Worm (Caenorhabditis elegans) whole organism, late embryonic: Measurements from ENCODE around the gene Y9C9A.5.

Experiments
- C38D4.7 ChIP-seq: fragments of 200-800 bp; sonication (Bioruptor generic); optimal IDR thresholded peaks from 2 replicates; lab custom pipeline; 2018; ENCODE audit warnings: mild to moderate bottlenecking, missing genetic modification characterization, moderate library complexity, missing compliant biosample characterization
- F13H6.1 ChIP-seq: sonication (generic microtip); optimal IDR thresholded peaks from 2 replicates; lab custom pipeline; 2016; ENCODE audit warnings: missing genetic modification characterization, missing compliant biosample characterization
- T23F11.4 ChIP-seq: fragments of 200-800 bp; sonication (Bioruptor generic); optimal IDR thresholded peaks from 2 replicates; lab custom pipeline; 2018; ENCODE audit warnings: mild to moderate bottlenecking, missing genetic modification characterization, missing compliant biosample characterization
- Y22D7AL.16 ChIP-seq: sonication (generic microtip); optimal IDR thresholded peaks from 2 replicates; lab custom pipeline; 2016; ENCODE audit warnings: missing genetic modification characterization, missing compliant biosample characterization
- ceh-14 ChIP-seq: sonication (generic microtip); optimal IDR thresholded peaks from 2 replicates; lab custom pipeline; 2016; ENCODE audit warnings: missing genotype, missing genetic modification characterization, missing compliant biosample characterization
- ceh-19 ChIP-seq: fragments of 200-800 bp; sonication (Bioruptor generic); optimal IDR thresholded peaks from 2 replicates; lab custom pipeline; 2018; ENCODE audit warnings: mild to moderate bottlenecking, missing genetic modification characterization, missing compliant biosample characterization
- ceh-2 ChIP-seq: sonication (generic microtip); optimal IDR thresholded peaks from 2 replicates; lab custom pipeline; 2016; ENCODE audit warnings: missing genotype, missing genetic modification characterization, missing compliant biosample characterization
- ceh-22 ChIP-seq: sonication (generic microtip); optimal IDR thresholded peaks from 2 replicates; lab custom pipeline; 2017; ENCODE audit warnings: missing biosample characterization, missing genetic modification characterization
- ceh-24 ChIP-seq: sonication (generic microtip); optimal IDR thresholded peaks from 2 replicates; lab custom pipeline; 2016; ENCODE audit warnings: mild to moderate bottlenecking, missing genetic modification characterization, missing compliant biosample characterization
- ceh-30 ChIP-seq: fragments of 150-350 bp; optimal IDR thresholded peaks from 2 replicates; lab custom pipeline; 2014; ENCODE audit warnings: missing biosample characterization, missing genetic modification characterization
- ceh-48 ChIP-seq: sonication (generic microtip); optimal IDR thresholded peaks from 2 replicates; lab custom pipeline; 2016; ENCODE audit warnings: missing genetic modification characterization, inconsistent platforms, missing compliant biosample characterization
- ceh-6 ChIP-seq: fragments of 200-800 bp; sonication (Bioruptor generic); optimal IDR thresholded peaks from 2 replicates; lab custom pipeline; 2018; ENCODE audit warnings: mild to moderate bottlenecking, missing genetic modification characterization, missing compliant biosample characterization
- che-1 ChIP-seq: sonication (generic microtip); optimal IDR thresholded peaks from 2 replicates; lab custom pipeline; 2016; ENCODE audit warnings: mild to moderate bottlenecking, missing genetic modification characterization, missing compliant biosample characterization
- dmd-4 ChIP-seq: sonication (generic microtip); optimal IDR thresholded peaks from 2 replicates; lab custom pipeline; 2016; ENCODE audit warnings: borderline replicate concordance, missing genetic modification characterization, missing compliant biosample characterization
- dve-1 ChIP-seq: sonication (generic microtip); optimal IDR thresholded peaks from 2 replicates; lab custom pipeline; 2017; ENCODE audit warnings: antibody characterized with exemption, mild to moderate bottlenecking, missing genetic modification characterization, missing compliant biosample characterization
- elt-2 ChIP-seq: sonication (generic microtip); optimal IDR thresholded peaks from 2 replicates; lab custom pipeline; 2016; ENCODE audit warnings: missing genetic modification reagents, missing genetic modification characterization, missing compliant biosample characterization
- eyg-1 ChIP-seq: sonication (generic microtip); optimal IDR thresholded peaks from 2 replicates; lab custom pipeline; 2016; ENCODE audit warnings: missing genotype, missing genetic modification characterization, missing compliant biosample characterization
- fax-1 ChIP-seq: sonication (generic microtip); optimal IDR thresholded peaks from 2 replicates; lab custom pipeline; 2016; ENCODE audit warnings: missing genotype, missing genetic modification characterization, missing compliant biosample characterization
- fkh-6 ChIP-seq: sonication (generic microtip); optimal IDR thresholded peaks from 2 replicates; lab custom pipeline; 2016; ENCODE audit warnings: missing genetic modification characterization, missing compliant biosample characterization
- hlh-13 ChIP-seq: fragments of 200-800 bp; sonication (Bioruptor generic); optimal IDR thresholded peaks from 2 replicates; lab custom pipeline; 2018; ENCODE audit warnings: mild to moderate bottlenecking, missing genetic modification characterization, missing compliant biosample characterization
- hlh-15 ChIP-seq: sonication (generic microtip); optimal IDR thresholded peaks from 2 replicates; lab custom pipeline; 2016; ENCODE audit warnings: missing genetic modification characterization, missing compliant biosample characterization
- hlh-30 ChIP-seq: sonication (generic microtip); optimal IDR thresholded peaks from 2 replicates; lab custom pipeline; 2017; ENCODE audit warnings: antibody characterized with exemption, missing genetic modification characterization, missing compliant biosample characterization; ENCODE audit not compliant: insufficient read depth
- hlh-8 ChIP-seq: sonication (generic microtip); optimal IDR thresholded peaks from 2 replicates; lab custom pipeline; 2016; ENCODE audit warnings: missing genotype, missing genetic modification characterization, missing compliant biosample characterization
- lin-11 ChIP-seq: fragments of 200-800 bp; sonication (Bioruptor generic); optimal IDR thresholded peaks from 2 replicates; lab custom pipeline; 2018; ENCODE audit warnings: mild to moderate bottlenecking, missing genetic modification characterization, missing compliant biosample characterization
- nhr-11 ChIP-seq: fragments of 150-350 bp; optimal IDR thresholded peaks from 2 replicates; lab custom pipeline; 2014; ENCODE audit warnings: missing biosample characterization, missing genetic modification characterization
- nhr-232 ChIP-seq: sonication (generic microtip); optimal IDR thresholded peaks from 2 replicates; lab custom pipeline; 2016; ENCODE audit warnings: missing genetic modification characterization, missing compliant biosample characterization
- pat-9 ChIP-seq: fragments of 200-800 bp; sonication (Bioruptor generic); optimal IDR thresholded peaks from 2 replicates; lab custom pipeline; 2018; ENCODE audit warnings: mild to moderate bottlenecking, missing genetic modification characterization, moderate library complexity, missing compliant biosample characterization
- pax-1 ChIP-seq: fragments of 150-350 bp; optimal IDR thresholded peaks from 2 replicates; lab custom pipeline; 2014; ENCODE audit warnings: missing biosample characterization, missing genetic modification characterization
- pha-2 ChIP-seq: sonication (generic microtip); optimal IDR thresholded peaks from 2 replicates; lab custom pipeline; 2017; ENCODE audit warnings: mild to moderate bottlenecking, missing genetic modification characterization, missing compliant biosample characterization
- pha-4 ChIP-seq: fragments of 150-350 bp; optimal IDR thresholded peaks from 2 replicates; lab custom pipeline; 2018; ENCODE audit warnings: missing biosample characterization, missing genetic modification reagents, missing genetic modification characterization
- pqm-1 ChIP-seq: sonication (generic microtip); optimal IDR thresholded peaks from 2 replicates; lab custom pipeline; 2016; ENCODE audit warnings: missing genetic modification characterization, missing compliant biosample characterization
- pros-1 ChIP-seq: fragments of 150-350 bp; optimal IDR thresholded peaks from 2 replicates; lab custom pipeline; 2014; ENCODE audit warnings: missing biosample characterization, missing genetic modification reagents, missing genetic modification characterization
- rnt-1 ChIP-seq: sonication (generic microtip); optimal IDR thresholded peaks from 2 replicates; lab custom pipeline; 2016; ENCODE audit warnings: missing genetic modification characterization, missing compliant biosample characterization
- sdc-2 ChIP-seq: sonication (generic microtip); optimal IDR thresholded peaks from 2 replicates; lab custom pipeline; 2016; ENCODE audit warnings: missing genotype, missing genetic modification characterization, missing compliant biosample characterization
- sox-2 ChIP-seq: fragments of 200-800 bp; sonication (Bioruptor generic); IDR thresholded peaks from 2 replicates; pipeline ENCODE4 v1.3.6; 2022; ENCODE audit warnings: missing genetic modification reagents, missing genetic modification characterization, missing compliant biosample characterization
- sox-4 ChIP-seq: sonication (generic microtip); optimal IDR thresholded peaks from 2 replicates; lab custom pipeline; 2017; ENCODE audit warnings: mild to moderate bottlenecking, missing genetic modification characterization, inconsistent platforms, missing compliant biosample characterization
- syd-9 ChIP-seq: sonication (generic microtip); optimal IDR thresholded peaks from 2 replicates; lab custom pipeline; 2016; ENCODE audit warnings: mild to moderate bottlenecking, missing genetic modification characterization, moderate library complexity, missing compliant biosample characterization
- tbx-2 ChIP-seq: sonication (generic microtip); optimal IDR thresholded peaks from 2 replicates; lab custom pipeline; 2016; ENCODE audit warnings: missing genetic modification characterization, missing compliant biosample characterization
- tbx-7 ChIP-seq: sonication (generic microtip); optimal IDR thresholded peaks from 2 replicates; lab custom pipeline; 2016; ENCODE audit warnings: missing genotype, missing genetic modification characterization, missing compliant biosample characterization
- ttx-3 ChIP-seq: sonication (generic microtip); optimal IDR thresholded peaks from 2 replicates; lab custom pipeline; 2016; ENCODE audit warnings: missing genetic modification reagents, missing genetic modification characterization, missing compliant biosample characterization
- unc-55 ChIP-seq: sonication (generic microtip); optimal IDR thresholded peaks from 2 replicates; lab custom pipeline; 2017; ENCODE audit warnings: missing biosample characterization, missing genetic modification reagents, missing genetic modification characterization
- unc-86 ChIP-seq: sonication (generic microtip); optimal IDR thresholded peaks from 2 replicates; lab custom pipeline; 2016; ENCODE audit warnings: missing genetic modification characterization, missing compliant biosample characterization
- zip-5 ChIP-seq: sonication (generic microtip); optimal IDR thresholded peaks from 2 replicates; lab custom pipeline; 2016; ENCODE audit warnings: missing genetic modification characterization, missing compliant biosample characterization
- ztf-16 ChIP-seq: sonication (generic microtip); optimal IDR thresholded peaks from 2 replicates; lab custom pipeline; 2017; ENCODE audit warnings: missing genetic modification characterization, missing compliant biosample characterization

Gene Y9C9A.5

ce11 chrIV:4934103-4934502 is 7.7 kb upstream of the Y9C9A.5 start, which contains the start of gene str-153:
str-153 (plus strand) TSS chrIV:4934403.
- TF ChIP-seq ceh-22 (no peak), ztf-16 (tag; lab: Kevin White, UChicago) (no peak), sox-2 (GFP tag; lab: Robert Waterston, UW) (no peak), nhr-11 (tag; lab: Kevin White, UChicago) (no peak), unc-86 (tag; lab: Kevin White, UChicago) (no peak), eyg-1 (tag; lab: Kevin White, UChicago) (no peak), pros-1 (tag; lab: Kevin White, UChicago) (no peak), dmd-4 (no peak), ceh-30 (tag; lab: Kevin White, UChicago) (no peak), hlh-8 (tag; lab: Kevin White, UChicago) (no peak), ttx-3 (tag; lab: Kevin White, UChicago) (no peak), rnt-1 (tag; lab: Kevin White, UChicago) (no peak), ceh-6 (GFP tag; lab: Kevin White, UChicago) (no peak)

- TF ChIP-seq hlh-13 (no peak), ceh-6 (GFP tag; lab: Kevin White, UChicago) (no peak), sox-4 (tag; lab: Kevin White, UChicago) (no peak), tbx-7 (tag; lab: Kevin White, UChicago) (no peak), zip-5 (no peak), nhr-232 (tag; lab: Kevin White, UChicago) (no peak), che-1 (tag; lab: Kevin White, UChicago) (no peak), F13H6.1 (no peak), ttx-3 (tag; lab: Kevin White, UChicago) (no peak), tbx-2 (tag; lab: Kevin White, UChicago) (no peak), syd-9 (tag; lab: Kevin White, UChicago) (no peak), hlh-30 (tag; lab: Kevin White, UChicago) (no peak), ceh-19 (GFP tag; lab: Kevin White, UChicago) (no peak)
Measured at ce11 chrIV:4937647-4938046, 4.1 kb upstream of the Y9C9A.5 start, which contains the start of gene fbxa-86. fbxa-86 (minus strand) TSS chrIV:4938013.

DNA sequence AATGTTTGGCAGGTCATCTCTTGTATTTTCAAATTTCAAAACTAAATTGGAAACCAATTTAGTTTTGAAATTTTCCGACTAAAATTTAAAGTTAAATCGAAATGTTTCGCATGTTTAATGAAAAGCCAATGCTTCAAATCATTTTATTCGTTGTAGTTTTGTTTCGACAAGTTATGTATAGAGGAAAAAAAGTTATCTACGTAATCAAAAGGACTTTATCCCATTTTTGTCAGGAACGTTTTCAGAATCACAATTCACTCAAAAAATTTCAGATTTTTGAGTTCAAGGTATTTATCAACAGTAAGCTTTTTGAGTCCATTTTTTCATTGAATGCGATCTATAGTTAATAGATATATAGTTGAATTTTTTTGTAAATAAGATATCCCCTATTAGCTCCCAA is 3.1 kb upstream of the Y9C9A.5 start, which contains the start of gene str-168:
TSS of gene str-168 (plus strand) at position 301 of the 400 bp plus-strand sequence.
- TF ChIP-seq lin-11 (tag; lab: Kevin White, UChicago) (no peak), eyg-1 (tag; lab: Kevin White, UChicago) (no peak), pat-9 (tag; lab: Kevin White, UChicago) (no peak), sdc-2 (tag; lab: Kevin White, UChicago) (no peak), ceh-22 (no peak), ttx-3 (tag; lab: Kevin White, UChicago) (no peak), ztf-16 (tag; lab: Kevin White, UChicago) (no peak), hlh-13 (no peak), ceh-6 (GFP tag; lab: Kevin White, UChicago) (no peak), pax-1 (tag; lab: Kevin White, UChicago) (no peak), fax-1 (no peak), pqm-1 (tag; lab: Kevin White, UChicago) (no peak), sox-2 (GFP tag; lab: Robert Waterston, UW) (no peak), ceh-24 (tag; lab: Kevin White, UChicago) (no peak), ceh-30 (tag; lab: Kevin White, UChicago) (no peak), Y22D7AL.16 (tag; lab: Kevin White, UChicago) (no peak), T23F11.4 (no peak), pha-4 (tag; lab: Kevin White, UChicago) (no peak)

DNA sequence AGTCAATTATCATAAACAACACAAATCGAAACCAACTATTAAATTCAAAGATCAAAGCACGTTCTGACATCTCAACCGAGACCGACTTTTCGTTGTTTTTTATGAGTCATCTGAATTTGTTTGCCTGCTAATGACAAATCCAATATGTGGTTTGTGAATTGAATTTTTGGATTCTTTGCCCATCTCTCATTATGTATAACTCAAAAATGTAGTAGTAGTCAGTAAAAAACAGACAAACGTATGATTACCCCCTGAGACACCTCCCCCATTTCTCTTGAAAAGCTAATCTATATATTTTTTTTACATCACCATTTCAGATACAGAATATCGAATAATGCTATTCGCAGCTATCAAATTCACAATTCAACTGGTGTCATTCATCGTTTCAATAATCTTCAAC is 4.0 kb downstream of the Y9C9A.5 start, which contains the start of gene str-169:
TSS of gene str-169 (plus strand) at position 301 of the 400 bp plus-strand sequence.
- TF ChIP-seq che-1 (tag; lab: Kevin White, UChicago) (no peak), nhr-11 (tag; lab: Kevin White, UChicago) (no peak), ztf-16 (tag; lab: Kevin White, UChicago) (no peak), pat-9 (tag; lab: Kevin White, UChicago) (no peak), ceh-14 (tag; lab: Kevin White, UChicago) (no peak), fkh-6 (tag; lab: Kevin White, UChicago) (no peak), tbx-7 (tag; lab: Kevin White, UChicago) (no peak), hlh-13 (no peak), dve-1 (no peak), elt-2 (tag; lab: Kevin White, UChicago) (no peak), C38D4.7 (GFP tag; lab: Kevin White, UChicago) (no peak), syd-9 (tag; lab: Kevin White, UChicago) (no peak), pha-2 (tag; lab: Kevin White, UChicago) (no peak), ceh-48 (tag; lab: Kevin White, UChicago) (no peak), unc-55 (GFP tag; lab: Kevin White, UChicago) (no peak), lin-11 (tag; lab: Kevin White, UChicago) (no peak), eyg-1 (tag; lab: Kevin White, UChicago) (no peak), hlh-15 (no peak), ceh-2 (tag; lab: Kevin White, UChicago) (no peak)
